Fruit fly (Drosophila melanogaster) whole organism, embryonic: ENCODE results near the gene unc-4.

Source experiments
- Atf6 ChIP-seq: fragments of 200-800 bp; sonication (Bioruptor generic); IDR thresholded peaks from 2 replicates; pipeline ENCODE4 v1.3.6; 2022; ENCODE audit warnings: missing biosample characterization, missing genetic modification characterization
- CG11560 ChIP-seq: fragments of 200-800 bp; sonication (Bioruptor generic); IDR thresholded peaks from 3 replicates; pipeline ENCODE4 v1.3.6; 2022; ENCODE audit warnings: missing biosample characterization, missing genetic modification characterization
- CG14014 ChIP-seq: fragments of 200-800 bp; sonication (Bioruptor generic); IDR thresholded peaks from 2 replicates; pipeline ENCODE4 v1.3.6; 2022; ENCODE audit warnings: missing biosample characterization, missing genetic modification characterization
- CG15269 ChIP-seq: fragments of 200-800 bp; sonication (Bioruptor generic); optimal IDR thresholded peaks from 2 replicates; lab custom pipeline; 2018; ENCODE audit warnings: missing biosample characterization, mild to moderate bottlenecking, missing genetic modification characterization, moderate library complexity
- CG15514 ChIP-seq: fragments of 200-800 bp; sonication (Bioruptor generic); optimal IDR thresholded peaks from 3 replicates; lab custom pipeline; 2017; ENCODE audit warnings: missing biosample characterization, missing genetic modification characterization, mild to moderate bottlenecking, moderate library complexity, missing genetic modification reagents
- CG15696 ChIP-seq: fragments of 200-800 bp; sonication (Bioruptor generic); optimal IDR thresholded peaks from 2 replicates; lab custom pipeline; 2019; ENCODE audit warnings: missing biosample characterization, mild to moderate bottlenecking, missing genetic modification characterization, moderate library complexity
- CG17328 ChIP-seq: fragments of 200-800 bp; sonication (Bioruptor generic); IDR thresholded peaks from 2 replicates; pipeline ENCODE4 v1.3.6; 2022; ENCODE audit warnings: missing biosample characterization, missing genetic modification characterization
- CG17612 ChIP-seq: fragments of 200-800 bp; sonication (Bioruptor generic); IDR thresholded peaks from 2 replicates; pipeline ENCODE4 v1.3.6; 2022; ENCODE audit warnings: missing biosample characterization, missing genetic modification characterization
- CG2202 ChIP-seq: fragments of 200-800 bp; sonication (Bioruptor generic); optimal IDR thresholded peaks from 2 replicates; lab custom pipeline; 2018; ENCODE audit warnings: missing biosample characterization, mild to moderate bottlenecking, missing genetic modification characterization
- CG2712 ChIP-seq: fragments of 200-800 bp; optimal IDR thresholded peaks from 3 replicates; lab custom pipeline; 2019; ENCODE audit warnings: missing biosample characterization, mild to moderate bottlenecking, missing genetic modification characterization, moderate library complexity
- CG32767 ChIP-seq: fragments of 200-800 bp; sonication (Bioruptor generic); IDR thresholded peaks from 2 replicates; pipeline ENCODE4 v1.3.6; 2022; ENCODE audit warnings: missing biosample characterization, missing genetic modification characterization
- CG3995 ChIP-seq: fragments of 200-800 bp; sonication (Bioruptor generic); optimal IDR thresholded peaks from 3 replicates; lab custom pipeline; 2016; ENCODE audit warnings: missing biosample characterization, missing genetic modification characterization
- CG4424 ChIP-seq: fragments of 200-800 bp; sonication (Bioruptor generic); optimal IDR thresholded peaks from 3 replicates; lab custom pipeline; 2016; ENCODE audit warnings: missing biosample characterization, missing genetic modification characterization
- CG7839 ChIP-seq: fragments of 200-800 bp; sonication (Bioruptor generic); optimal IDR thresholded peaks from 3 replicates; lab custom pipeline; 2018; ENCODE audit warnings: missing biosample characterization, mild to moderate bottlenecking, missing genetic modification characterization, moderate library complexity
- CG7987 ChIP-seq: fragments of 200-800 bp; sonication (Bioruptor generic); optimal IDR thresholded peaks from 2 replicates; lab custom pipeline; 2018; ENCODE audit warnings: missing biosample characterization, mild to moderate bottlenecking, missing genetic modification characterization, moderate library complexity
- CG9437 ChIP-seq: fragments of 200-800 bp; sonication (Bioruptor generic); optimal IDR thresholded peaks from 2 replicates; lab custom pipeline; 2018; ENCODE audit warnings: missing biosample characterization, mild to moderate bottlenecking, missing genetic modification characterization
- CG9817 ChIP-seq: fragments of 200-800 bp; sonication (Bioruptor generic); optimal IDR thresholded peaks from 2 replicates; lab custom pipeline; 2018; ENCODE audit warnings: missing biosample characterization, mild to moderate bottlenecking, missing genetic modification characterization, moderate library complexity
- CG9876 ChIP-seq: fragments of 200-800 bp; sonication (Bioruptor generic); optimal IDR thresholded peaks from 2 replicates; lab custom pipeline; 2016; ENCODE audit warnings: missing biosample characterization, missing genetic modification characterization
- Doc3 ChIP-seq: fragments of 200-800 bp; sonication (Bioruptor generic); IDR thresholded peaks from 3 replicates; pipeline ENCODE4 v1.3.6; 2022; ENCODE audit warnings: missing biosample characterization, missing genetic modification characterization; ENCODE audit not compliant: partially characterized antibody
- Eip74EF ChIP-seq, 2 experiments: fragments of 200-800 bp in 1 of 2; fragments of >200 bp in 1 of 2; sonication (Bioruptor generic) in 1 of 2; optimal IDR thresholded peaks; 2 replicates each; lab custom pipeline; 2017 to 2019; ENCODE audit warnings: missing biosample characterization in 2 of 2, missing genetic modification characterization in 2 of 2, mild to moderate bottlenecking in 1 of 2, moderate library complexity in 1 of 2
- Hand ChIP-seq: fragments of 200-800 bp; sonication (Bioruptor generic); optimal IDR thresholded peaks from 2 replicates; lab custom pipeline; 2017; ENCODE audit warnings: mild to moderate bottlenecking, missing biosample characterization, missing genetic modification reagents, missing genetic modification characterization
- Hr39 ChIP-seq: fragments of >200 bp; optimal IDR thresholded peaks from 2 replicates; lab custom pipeline; 2017
- Hr51 ChIP-seq, 2 experiments: fragments of 200-800 bp; sonication (Bioruptor generic); optimal IDR thresholded peaks; 2 replicates in 1 of 2; 3 replicates in 1 of 2; lab custom pipeline; 2016 to 2018; ENCODE audit warnings: missing biosample characterization in 2 of 2, missing genetic modification characterization in 2 of 2, mild to moderate bottlenecking in 1 of 2, moderate library complexity in 1 of 2
- Jarid2 ChIP-seq: fragments of 200-800 bp; sonication (Bioruptor generic); optimal IDR thresholded peaks from 3 replicates; lab custom pipeline; 2017; ENCODE audit warnings: mild to moderate bottlenecking, missing biosample characterization, missing genetic modification reagents, missing genetic modification characterization
- MTF-1 ChIP-seq: fragments of 200-800 bp; sonication (Bioruptor generic); optimal IDR thresholded peaks from 2 replicates; lab custom pipeline; 2018; ENCODE audit warnings: missing biosample characterization, mild to moderate bottlenecking, missing genetic modification characterization, borderline replicate concordance
- Max ChIP-seq: fragments of 200-800 bp; sonication (Bioruptor generic); optimal IDR thresholded peaks from 2 replicates; lab custom pipeline; 2016; ENCODE audit warnings: missing biosample characterization, mild to moderate bottlenecking, missing genetic modification characterization
- NK7.1 ChIP-seq: fragments of 200-800 bp; sonication (Bioruptor generic); optimal IDR thresholded peaks from 3 replicates; lab custom pipeline; 2016; ENCODE audit warnings: missing biosample characterization, missing genetic modification characterization
- Neu2 ChIP-seq: fragments of 200-800 bp; sonication (Bioruptor generic); optimal IDR thresholded peaks from 3 replicates; lab custom pipeline; 2016; ENCODE audit warnings: missing biosample characterization, missing genetic modification characterization, borderline replicate concordance
- Spps ChIP-seq: fragments of 200-800 bp; sonication (Bioruptor generic); optimal IDR thresholded peaks from 2 replicates; lab custom pipeline; 2018; ENCODE audit warnings: missing biosample characterization, mild to moderate bottlenecking, missing genetic modification characterization
- Ssrp ChIP-seq: fragments of 200-800 bp; sonication (Bioruptor generic); optimal IDR thresholded peaks from 2 replicates; lab custom pipeline; 2018; ENCODE audit warnings: missing biosample characterization, mild to moderate bottlenecking, missing genetic modification characterization, moderate library complexity
- corto ChIP-seq: fragments of 200-800 bp; sonication (Bioruptor generic); optimal IDR thresholded peaks from 2 replicates; lab custom pipeline; 2016; ENCODE audit warnings: missing biosample characterization, mild to moderate bottlenecking, missing genetic modification characterization, moderate library complexity
- crp ChIP-seq, 2 experiments: fragments of 200-800 bp; sonication (Bioruptor generic); optimal IDR thresholded peaks; 2 replicates in 1 of 2; 3 replicates in 1 of 2; lab custom pipeline; 2017; ENCODE audit warnings: missing biosample characterization in 2 of 2, missing genetic modification characterization in 2 of 2, mild to moderate bottlenecking in 1 of 2, moderate library complexity in 1 of 2
- cwo ChIP-seq: fragments of 200-800 bp; sonication (Bioruptor generic); optimal IDR thresholded peaks from 3 replicates; lab custom pipeline; 2017; ENCODE audit warnings: missing biosample characterization, missing genetic modification characterization, mild to moderate bottlenecking, moderate library complexity, missing genetic modification reagents
- dm ChIP-seq: fragments of 200-800 bp; sonication (Bioruptor generic); optimal IDR thresholded peaks from 3 replicates; lab custom pipeline; 2016; ENCODE audit warnings: missing biosample characterization, missing genetic modification characterization
- emc ChIP-seq: fragments of 200-800 bp; sonication (Bioruptor generic); optimal IDR thresholded peaks from 2 replicates; lab custom pipeline; 2016; ENCODE audit warnings: missing biosample characterization, missing genetic modification characterization
- exex ChIP-seq: fragments of 200-800 bp; sonication (Bioruptor generic); optimal IDR thresholded peaks from 4 replicates; lab custom pipeline; 2018; ENCODE audit warnings: missing biosample characterization, mild to moderate bottlenecking, missing genetic modification characterization, moderate library complexity
- luna ChIP-seq: fragments of 200-800 bp; sonication (Bioruptor generic); optimal IDR thresholded peaks from 2 replicates; lab custom pipeline; 2016; ENCODE audit warnings: missing biosample characterization, missing genetic modification characterization
- mirr ChIP-seq: fragments of 200-800 bp; sonication (Bioruptor generic); optimal IDR thresholded peaks from 3 replicates; lab custom pipeline; 2018; ENCODE audit warnings: missing biosample characterization, mild to moderate bottlenecking, missing genetic modification characterization
- p53 ChIP-seq: fragments of 200-800 bp; sonication (Bioruptor generic); optimal IDR thresholded peaks from 2 replicates; lab custom pipeline; 2016; ENCODE audit warnings: missing biosample characterization, missing genetic modification characterization
- peb ChIP-seq: fragments of 200-800 bp; sonication (Bioruptor generic); IDR thresholded peaks from 2 replicates; pipeline ENCODE4 v1.3.6; 2022; ENCODE audit warnings: missing biosample characterization, missing genetic modification characterization
- row ChIP-seq: fragments of 200-800 bp; sonication (Bioruptor generic); IDR thresholded peaks from 3 replicates; pipeline ENCODE4 v1.3.6; 2022; ENCODE audit warnings: missing biosample characterization, missing genetic modification characterization
- sisA ChIP-seq: fragments of 200-800 bp; sonication (Bioruptor generic); IDR thresholded peaks from 2 replicates; pipeline ENCODE4 v1.3.6; 2022; ENCODE audit warnings: missing biosample characterization, missing genetic modification characterization
- sob ChIP-seq: fragments of 200-800 bp; sonication (Bioruptor generic); IDR thresholded peaks from 2 replicates; pipeline ENCODE4 v1.3.6; 2022; ENCODE audit warnings: missing biosample characterization, missing genetic modification characterization
- tll ChIP-seq, 2 experiments: fragments of 200-800 bp in 1 of 2; fragments of >200 bp in 1 of 2; sonication (Bioruptor generic) in 1 of 2; optimal IDR thresholded peaks; 2 replicates each; lab custom pipeline; 2017 to 2019; ENCODE audit warnings: missing biosample characterization in 2 of 2, missing genetic modification characterization in 2 of 2, mild to moderate bottlenecking in 1 of 2, moderate library complexity in 1 of 2
- tna ChIP-seq: fragments of 200-800 bp; sonication (Bioruptor generic); IDR thresholded peaks from 2 replicates; pipeline ENCODE4 v1.3.6; 2022; ENCODE audit warnings: missing biosample characterization, missing genetic modification characterization; ENCODE audit not compliant: partially characterized antibody
- vvl ChIP-seq: fragments of 200-800 bp; sonication (Bioruptor generic); IDR thresholded peaks from 2 replicates; pipeline ENCODE4 v1.3.6; 2022; ENCODE audit warnings: missing biosample characterization, missing genetic modification characterization
- wek ChIP-seq: fragments of 200-800 bp; sonication (Bioruptor generic); optimal IDR thresholded peaks from 3 replicates; lab custom pipeline; 2018; ENCODE audit warnings: missing biosample characterization, mild to moderate bottlenecking, missing genetic modification characterization, moderate library complexity
- zf30C ChIP-seq: fragments of 200-800 bp; sonication (Bioruptor generic); optimal IDR thresholded peaks from 3 replicates; lab custom pipeline; 2018; ENCODE audit warnings: missing biosample characterization, mild to moderate bottlenecking, missing genetic modification characterization

Gene unc-4

DNA sequence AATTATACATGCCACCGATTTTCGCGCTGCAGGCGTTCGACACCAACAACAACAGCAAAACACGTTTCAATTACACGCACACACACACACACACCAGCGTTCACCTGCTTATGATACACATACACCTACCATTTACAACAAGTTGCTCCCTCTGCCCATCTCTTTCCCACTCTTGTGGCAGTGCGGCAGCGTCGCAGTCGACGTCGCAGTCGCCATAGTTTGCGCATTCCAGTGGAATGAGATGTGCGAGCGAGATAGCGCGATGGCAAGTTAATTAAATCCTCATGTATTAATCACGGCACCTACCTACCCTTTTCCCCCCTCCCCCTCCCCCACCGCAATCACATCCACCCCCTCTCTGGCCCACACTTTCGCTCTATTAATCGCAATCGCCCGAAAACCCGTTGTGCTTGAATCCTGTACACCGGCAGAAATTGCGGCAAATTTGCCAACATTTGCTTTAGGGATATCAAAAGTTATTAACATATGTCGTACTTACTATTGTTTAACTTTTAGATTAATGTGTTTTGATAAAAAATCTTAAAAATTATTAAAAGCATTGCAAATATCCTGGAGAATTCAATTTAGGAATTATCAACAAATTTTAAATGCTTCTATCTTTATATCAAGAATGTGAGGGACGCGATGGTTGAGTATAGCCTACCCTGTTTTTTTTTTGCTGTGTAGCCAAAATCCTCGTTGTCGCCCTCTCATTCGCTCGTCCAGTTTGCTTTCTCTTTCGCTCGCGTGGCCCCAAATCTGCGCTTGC lies 34.2 kb downstream of the unc-4 start (continued):
- TF ChIP-seq tll (GFP tag; optimal IDR thresholded peaks at IDR 0.05; lab: Kevin White, UChicago) = no peak
- TF ChIP-seq row (GFP tag; lab: Robert Waterston, UW) = peak; percentile 48
- TF ChIP-seq CG2712 = peak; percentile 3
- TF ChIP-seq peb (GFP tag; lab: Robert Waterston, UW) = no peak
- no peak for TF ChIP-seq exex (tag; lab: Kevin White, UChicago)
- TF ChIP-seq CG32767 = no peak
- peak; percentile 69 for TF ChIP-seq CG7839 (tag; lab: Kevin White, UChicago)
- no peak for TF ChIP-seq NK7.1
- TF ChIP-seq CG4424 (GFP tag; lab: Kevin White, UChicago) = peak; percentile 33
- TF ChIP-seq CG17328 (GFP tag; lab: Robert Waterston, UW) = no peak
- peak; percentile 31 for TF ChIP-seq CG9817 (tag; lab: Kevin White, UChicago)
- TF ChIP-seq Max = no peak
- TF ChIP-seq CG7987 (GFP tag; lab: Kevin White, UChicago) = no peak
- no peak for TF ChIP-seq crp (GFP tag; optimal IDR thresholded peaks at IDR 0.05; lab: Kevin White, UChicago)
- TF ChIP-seq Atf6 (GFP tag; lab: Robert Waterston, UW) = no peak
- TF ChIP-seq p53 = no peak
- no peak for TF ChIP-seq CG17612
- TF ChIP-seq CG11560 (tag; lab: Robert Waterston, UW) = no peak
- no peak for TF ChIP-seq Doc3 (GFP tag; lab: Robert Waterston, UW)
- no peak for TF ChIP-seq sisA (GFP tag; lab: Robert Waterston, UW)
- TF ChIP-seq CG2202 (tag; lab: Kevin White, UChicago) = no peak
- peak; percentile 27; the same call in 1 of the 2 replicates for TF ChIP-seq sob
- TF ChIP-seq Neu2 (GFP tag; lab: Kevin White, UChicago) = no peak
- TF ChIP-seq vvl (GFP tag; lab: Robert Waterston, UW) = peak; percentile 69
- TF ChIP-seq MTF-1 (GFP tag; lab: Kevin White, UChicago) = no peak
- peak; percentile 51 for TF ChIP-seq zf30C (GFP tag; lab: Kevin White, UChicago)
- peak; percentile 35 for TF ChIP-seq CG15514 (GFP tag; lab: Kevin White, UChicago)
- no peak for TF ChIP-seq luna
- no peak for TF ChIP-seq dm
- no peak for TF ChIP-seq CG3995 (GFP tag; lab: Kevin White, UChicago)
- TF ChIP-seq emc = no peak
- TF ChIP-seq Hand (GFP tag; lab: Kevin White, UChicago) = peak; percentile 28
- TF ChIP-seq mirr = no peak
- no peak for TF ChIP-seq Hr39
- no peak for TF ChIP-seq CG14014 (GFP tag; lab: Robert Waterston, UW)
- TF ChIP-seq CG15269 (tag; lab: Kevin White, UChicago) = peak; percentile 31
- TF ChIP-seq CG9437 (GFP tag; lab: Kevin White, UChicago) = peak; percentile 15
- peak; percentile 42 for TF ChIP-seq Ssrp (tag; lab: Kevin White, UChicago)
- TF ChIP-seq tna (GFP tag; lab: Robert Waterston, UW) = no peak
- no peak for TF ChIP-seq Eip74EF (GFP tag; optimal IDR thresholded peaks at IDR 0.05; lab: Kevin White, UChicago)
- no peak for TF ChIP-seq Spps (tag; lab: Kevin White, UChicago)
- TF ChIP-seq CG15696 = peak; percentile 24
- TF ChIP-seq CG9876 (GFP tag; lab: Kevin White, UChicago) = no peak
- TF ChIP-seq corto = no peak
- peak in 1 of 2 experiments; percentile 60 for TF ChIP-seq Hr51 (GFP tag; optimal IDR thresholded peaks at IDR 0.05; lab: Kevin White, UChicago)
- no peak for TF ChIP-seq wek (GFP tag; lab: Kevin White, UChicago)
- peak; percentile 40 for TF ChIP-seq cwo
- no peak for TF ChIP-seq Jarid2 (GFP tag; lab: Kevin White, UChicago)
